Worm (Caenorhabditis elegans) whole organism, L4 larva: ENCODE results near the gene W05E10.5.
A peak's percentile ranks its signal among the peaks of the same experiment; 100 is the strongest.

Source experiments
- F10B5.3 ChIP-seq: sonication (generic microtip); optimal IDR thresholded peaks from 2 replicates; lab custom pipeline; 2016; ENCODE audit warnings: mild to moderate bottlenecking, missing genetic modification characterization, missing compliant biosample characterization
- T20F7.1 ChIP-seq: fragments of 200-800 bp; sonication (Bioruptor generic); optimal IDR thresholded peaks from 2 replicates; lab custom pipeline; 2018; ENCODE audit warnings: mild to moderate bottlenecking, missing genetic modification characterization, missing compliant biosample characterization
- aha-1 ChIP-seq: fragments of 150-350 bp; peaks from one replicate; lab custom pipeline; 2014; ENCODE audit warnings: missing biosample characterization, missing genetic modification characterization
- ama-1 ChIP-seq: fragments of 150-350 bp; optimal IDR thresholded peaks from 2 replicates; lab custom pipeline; 2014; ENCODE audit warnings: inconsistent platforms, mixed read lengths
- arid-1 ChIP-seq: fragments of 200-800 bp; sonication (Bioruptor generic); conservative IDR thresholded peaks from 2 replicates; pipeline ENCODE4 v1.3.6; 2022; ENCODE audit warnings: missing genetic modification reagents, missing genetic modification characterization, missing compliant biosample characterization
- ceh-62 ChIP-seq: sonication (generic microtip); optimal IDR thresholded peaks from 2 replicates; lab custom pipeline; 2017; ENCODE audit warnings: missing biosample characterization, missing genetic modification characterization
- daf-12 ChIP-seq: fragments of 150-350 bp; optimal IDR thresholded peaks from 2 replicates; lab custom pipeline; 2014; ENCODE audit warnings: missing biosample characterization, missing genetic modification reagents, missing genetic modification characterization
- daf-8 ChIP-seq: fragments of 200-800 bp; sonication (Bioruptor generic); IDR thresholded peaks from 2 replicates; pipeline ENCODE4 v1.3.6; 2022; ENCODE audit warnings: missing genetic modification characterization, missing compliant biosample characterization
- dmd-9 ChIP-seq: fragments of 200-800 bp; sonication (Bioruptor generic); IDR thresholded peaks from 2 replicates; pipeline ENCODE4 v1.3.6; 2022; ENCODE audit warnings: missing genetic modification reagents, missing genetic modification characterization, missing compliant biosample characterization
- fkh-10 ChIP-seq: fragments of 150-350 bp; optimal IDR thresholded peaks from 2 replicates; lab custom pipeline; 2014; ENCODE audit warnings: missing biosample characterization, missing genetic modification reagents, missing genetic modification characterization
- gei-8 ChIP-seq: fragments of 200-800 bp; sonication (Bioruptor generic); optimal IDR thresholded peaks from 2 replicates; lab custom pipeline; 2018; ENCODE audit warnings: mild to moderate bottlenecking, missing genetic modification characterization, missing compliant biosample characterization
- hlh-11 ChIP-seq: fragments of 200-800 bp; sonication (Bioruptor generic); optimal IDR thresholded peaks from 2 replicates; lab custom pipeline; 2018; ENCODE audit warnings: mild to moderate bottlenecking, missing genetic modification characterization, missing compliant biosample characterization
- hlh-30 ChIP-seq: sonication (generic microtip); optimal IDR thresholded peaks from 2 replicates; lab custom pipeline; 2017; ENCODE audit warnings: antibody characterized with exemption, mild to moderate bottlenecking, missing genetic modification characterization, missing compliant biosample characterization; ENCODE audit not compliant: insufficient read depth
- jun-1 ChIP-seq: fragments of 150-350 bp; optimal IDR thresholded peaks from 2 replicates; lab custom pipeline; 2014; ENCODE audit warnings: missing biosample characterization, missing genetic modification reagents, missing genetic modification characterization
- lim-7 ChIP-seq: fragments of 200-800 bp; sonication (Bioruptor generic); IDR thresholded peaks from 2 replicates; pipeline ENCODE4 v1.3.6; 2022; ENCODE audit warnings: missing genetic modification characterization, missing compliant biosample characterization
- lin-13 ChIP-seq: fragments of 150-350 bp; optimal IDR thresholded peaks from 2 replicates; lab custom pipeline; 2014; ENCODE audit warnings: missing biosample characterization, missing genetic modification reagents, missing genetic modification characterization
- lin-29 ChIP-seq: fragments of 200-800 bp; sonication (Bioruptor generic); IDR thresholded peaks from 2 replicates; pipeline ENCODE4 v1.3.6; 2022; ENCODE audit warnings: missing genetic modification reagents, missing genetic modification characterization, missing compliant biosample characterization
- mdl-1 ChIP-seq, 2 experiments: fragments of 150-350 bp in 1 of 2; sonication (generic microtip) in 1 of 2; optimal IDR thresholded peaks; 2 replicates each; lab custom pipeline; 2014 to 2017; ENCODE audit warnings: missing biosample characterization in 2 of 2, missing genetic modification characterization in 2 of 2
- mxl-3 ChIP-seq: fragments of 200-800 bp; sonication (Bioruptor generic); optimal IDR thresholded peaks from 2 replicates; lab custom pipeline; 2018; ENCODE audit warnings: mild to moderate bottlenecking, missing genetic modification characterization, missing compliant biosample characterization
- nhr-237 ChIP-seq: sonication (generic microtip); optimal IDR thresholded peaks from 2 replicates; lab custom pipeline; 2017; ENCODE audit warnings: missing biosample characterization, missing genetic modification characterization
- nhr-25 ChIP-seq: sonication (generic microtip); optimal IDR thresholded peaks from 2 replicates; lab custom pipeline; 2017; ENCODE audit warnings: missing genetic modification characterization, mild to moderate bottlenecking, missing compliant biosample characterization, antibody characterized with exemption, moderate library complexity, borderline replicate concordance; ENCODE audit not compliant: insufficient read depth
- nhr-28 ChIP-seq: fragments of 150-350 bp; optimal IDR thresholded peaks from 2 replicates; lab custom pipeline; 2014; ENCODE audit warnings: missing biosample characterization, missing genetic modification characterization
- nhr-48 ChIP-seq: sonication (generic microtip); optimal IDR thresholded peaks from 2 replicates; lab custom pipeline; 2016; ENCODE audit warnings: mild to moderate bottlenecking, missing genetic modification characterization, missing compliant biosample characterization
- nhr-6 ChIP-seq: fragments of 150-350 bp; optimal IDR thresholded peaks from 2 replicates; lab custom pipeline; 2014; ENCODE audit warnings: missing biosample characterization, missing genetic modification characterization
- nhr-76 ChIP-seq: fragments of 150-350 bp; optimal IDR thresholded peaks from 2 replicates; lab custom pipeline; 2014; ENCODE audit warnings: missing biosample characterization, missing genetic modification characterization
- nhr-77 ChIP-seq: fragments of 150-350 bp; optimal IDR thresholded peaks from 2 replicates; lab custom pipeline; 2014; ENCODE audit warnings: missing biosample characterization, missing genetic modification characterization
- php-3 ChIP-seq: fragments of 200-800 bp; sonication (Bioruptor generic); IDR thresholded peaks from 2 replicates; pipeline ENCODE4 v1.3.6; 2022; ENCODE audit warnings: missing genetic modification reagents, missing genetic modification characterization, missing compliant biosample characterization
- skn-1 ChIP-seq: fragments of 150-350 bp; optimal IDR thresholded peaks from 2 replicates; lab custom pipeline; 2014; ENCODE audit warnings: missing biosample characterization, missing genetic modification characterization
- snpc-4 ChIP-seq: fragments of 150-350 bp; optimal IDR thresholded peaks from 2 replicates; lab custom pipeline; 2014; ENCODE audit warnings: missing biosample characterization, missing genetic modification characterization
- spr-1 ChIP-seq: sonication (generic microtip); optimal IDR thresholded peaks from 2 replicates; lab custom pipeline; 2016; ENCODE audit warnings: mild to moderate bottlenecking, missing genetic modification characterization, missing compliant biosample characterization
- tra-1 ChIP-seq: fragments of 200-800 bp; sonication (Bioruptor generic); IDR thresholded peaks from 2 replicates; pipeline ENCODE4 v1.3.6; 2022; ENCODE audit warnings: missing genetic modification reagents, missing genetic modification characterization, missing compliant biosample characterization
- unc-39 ChIP-seq: sonication (generic microtip); optimal IDR thresholded peaks from 2 replicates; lab custom pipeline; 2017; ENCODE audit warnings: missing biosample characterization, missing genetic modification characterization
- zip-11 ChIP-seq: fragments of 200-800 bp; sonication (Bioruptor generic); IDR thresholded peaks from 2 replicates; pipeline ENCODE4 v1.3.6; 2022; ENCODE audit warnings: missing genetic modification characterization, missing compliant biosample characterization
- zip-2 ChIP-seq: fragments of 150-350 bp; optimal IDR thresholded peaks from 2 replicates; lab custom pipeline; 2014; ENCODE audit warnings: missing biosample characterization, missing genetic modification characterization

Gene W05E10.5

DNA sequence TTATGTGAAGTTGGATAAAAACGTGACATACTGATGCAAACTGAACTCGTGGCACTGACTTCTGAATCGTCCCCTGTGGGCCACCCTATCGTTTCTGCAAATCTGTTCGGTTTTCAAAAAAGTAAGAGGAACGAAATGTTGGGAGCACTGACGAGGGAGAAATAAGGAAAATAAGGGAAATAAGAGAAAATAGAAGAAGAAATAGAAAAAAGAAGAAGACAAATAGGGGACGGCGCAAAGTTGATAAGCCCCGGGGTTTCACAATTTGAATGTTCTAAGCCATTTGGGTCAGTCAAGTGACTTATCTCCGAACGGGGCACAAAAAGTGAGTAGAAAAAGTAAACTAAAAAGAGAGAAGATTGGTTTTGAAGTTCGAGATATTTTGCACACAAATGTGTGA is at the start of gene W05E10.5:
Gene W05E10.5, minus strand, starts transcription at position 101 of the 400 bp plus-strand sequence.
- no peak for TF ChIP-seq snpc-4 (tag; lab: Kevin White, UChicago)

- no peak for TF ChIP-seq lin-13 (GFP tag; lab: Kevin White, UChicago)
- TF ChIP-seq aha-1 = peak; percentile 32
These were observed 45.6 kb upstream of the W05E10.5 start for ce11 chrV:11741078-11741477.

- peak; percentile 0 for TF ChIP-seq hlh-30 (tag; lab: Kevin White, UChicago)
- peak; percentile 36 for TF ChIP-seq hlh-11
- TF ChIP-seq mxl-3 (GFP tag; lab: Kevin White, UChicago) = peak; percentile 58
- peak in 1 of 2 experiments; percentile 60 for TF ChIP-seq mdl-1 (tag; optimal IDR thresholded peaks at IDR 0.05; lab: Kevin White, UChicago)
- TF ChIP-seq nhr-76 (tag; lab: Kevin White, UChicago) = no peak
- TF ChIP-seq daf-12 (tag; lab: Kevin White, UChicago) = no peak
- peak; percentile 57 for TF ChIP-seq aha-1
- TF ChIP-seq ceh-62 = no peak
- peak; percentile 55 for TF ChIP-seq nhr-48 (tag; lab: Kevin White, UChicago)
- no peak for TF ChIP-seq nhr-237 (tag; lab: Kevin White, UChicago)
- peak; percentile 75 for TF ChIP-seq nhr-28 (tag; lab: Kevin White, UChicago)
- TF ChIP-seq nhr-25 = no peak
These were observed 44.3 kb upstream of the W05E10.5 start, which contains the start of gene T04F3.1 for ce11 chrV:11739820-11740219. TSS of gene T04F3.1 (plus strand) at chrV:11740065.

- no peak for TF ChIP-seq nhr-77
- TF ChIP-seq daf-12 (tag; lab: Kevin White, UChicago) = no peak
- TF ChIP-seq T20F7.1 (GFP tag; lab: Kevin White, UChicago) = no peak
- TF ChIP-seq lim-7 (GFP tag; lab: Robert Waterston, UW) = no peak
- no peak for TF ChIP-seq ama-1 (lab: Kevin White, UChicago)
- TF ChIP-seq lin-29 (GFP tag; lab: Robert Waterston, UW) = no peak
- no peak for TF ChIP-seq fkh-10 (GFP tag; lab: Kevin White, UChicago)
- TF ChIP-seq spr-1 (tag; lab: Kevin White, UChicago) = no peak
- no peak for TF ChIP-seq snpc-4 (tag; lab: Kevin White, UChicago)
- no peak for TF ChIP-seq nhr-6 (tag; lab: Kevin White, UChicago)
- TF ChIP-seq zip-2 (tag; lab: Kevin White, UChicago) = no peak
These were observed 41.8 kb upstream of the W05E10.5 start for ce11 chrV:11737333-11737732.

DNA sequence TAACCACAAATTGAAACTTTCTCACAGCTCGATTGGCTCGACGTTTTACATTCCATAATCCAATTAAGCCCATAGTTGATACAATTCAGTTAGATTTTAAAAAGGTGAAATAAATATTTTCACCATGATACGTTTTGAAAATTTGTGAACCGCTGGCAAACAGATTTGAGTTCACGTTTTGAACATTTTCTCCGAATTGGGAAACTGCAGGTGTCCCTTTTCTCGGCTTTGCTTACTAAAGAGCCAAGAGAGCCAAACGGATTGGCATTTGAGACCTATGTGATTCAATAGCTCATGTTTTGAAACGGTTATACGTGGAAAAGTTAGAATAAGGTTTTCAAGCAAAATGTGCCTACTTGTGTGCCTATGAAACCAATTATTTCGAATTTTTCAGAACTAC is 41.4 kb upstream of the W05E10.5 start, which contains the start of gene spe-42:
Gene spe-42, minus strand, starts transcription at position 101 of the 400 bp plus-strand sequence.
- no peak for TF ChIP-seq skn-1 (tag; lab: Kevin White, UChicago)
- TF ChIP-seq php-3 (GFP tag; lab: Robert Waterston, UW) = no peak
- no peak for TF ChIP-seq daf-8 (GFP tag; lab: Robert Waterston, UW)
- no peak for TF ChIP-seq F10B5.3 (tag; lab: Kevin White, UChicago)
- TF ChIP-seq nhr-76 (tag; lab: Kevin White, UChicago) = no peak
- TF ChIP-seq unc-39 (tag; lab: Kevin White, UChicago) = no peak
- TF ChIP-seq nhr-77 = no peak
- no peak for TF ChIP-seq T20F7.1 (GFP tag; lab: Kevin White, UChicago)
- TF ChIP-seq jun-1 (tag; lab: Kevin White, UChicago) = no peak
- no peak for TF ChIP-seq tra-1 (GFP tag; lab: Robert Waterston, UW)
- no peak for TF ChIP-seq dmd-9 (GFP tag; lab: Robert Waterston, UW)
- no peak for TF ChIP-seq zip-11
- TF ChIP-seq gei-8 (GFP tag; lab: Kevin White, UChicago) = no peak
- TF ChIP-seq arid-1 (GFP tag; lab: Robert Waterston, UW) = no peak
- TF ChIP-seq, all 104 proteins: peak for 0
